Worm (Caenorhabditis elegans) whole organism, dauer: ENCODE data around the gene rpl-11.1.
"Not testable (repeated sequence)": the region's sequence is repeated elsewhere in the genome, so short reads cannot be mapped to it uniquely, and the experiment has no call there.

Experiments
- unc-62 ChIP-seq: sonication (generic microtip); optimal IDR thresholded peaks from 2 replicates; lab custom pipeline; 2017; ENCODE audit warnings: missing biosample characterization, missing genetic modification reagents, missing genetic modification characterization

rpl-11.1 gene

ce11 chrV:3586014-3586689, at the start of gene rpl-11.1, which contains the start of gene T22F3.2:
Gene rpl-11.1 (minus strand): TSS chrV:3586064.
Gene T22F3.2 (plus strand): TSS chrV:3586639.
- TF ChIP-seq unc-62 (GFP tag; lab: Kevin White, UChicago): no peak

ce11 chrV:3634293-3635016, 48.6 kb upstream of the rpl-11.1 start:
- TF ChIP-seq unc-62 (GFP tag; lab: Kevin White, UChicago): no peak

ce11 chrV:3633041-3633440, 47.2 kb upstream of the rpl-11.1 start, which contains the start of gene F59B1.2:
Gene F59B1.2 (plus strand): TSS chrV:3633341.
- no peak for TF ChIP-seq unc-62 (GFP tag; lab: Kevin White, UChicago)

- no peak for TF ChIP-seq unc-62 (GFP tag; lab: Kevin White, UChicago)
These were observed 46.6 kb upstream of the rpl-11.1 start for ce11 chrV:3632249-3633030.

- no peak for TF ChIP-seq unc-62 (GFP tag; lab: Kevin White, UChicago)
These were observed 45.7 kb upstream of the rpl-11.1 start, which contains the start of gene F59B1.6 for ce11 chrV:3631591-3631990. Gene F59B1.6 (minus strand): TSS chrV:3631691.

- TF ChIP-seq unc-62 (GFP tag; lab: Kevin White, UChicago): no peak
These were observed 41.1 kb upstream of the rpl-11.1 start, which contains the start of gene F59B1.4 for ce11 chrV:3626944-3627343. Gene F59B1.4 (minus strand): TSS chrV:3627044.

ce11 chrV:3620608-3621007, 34.7 kb upstream of the rpl-11.1 start, which contains the start of gene srx-93:
Gene srx-93 (minus strand): TSS chrV:3620708.
- TF ChIP-seq unc-62 (GFP tag; lab: Kevin White, UChicago): not testable (repeated sequence)

- TF ChIP-seq unc-62 (GFP tag; lab: Kevin White, UChicago): no peak
These were observed 31.0 kb upstream of the rpl-11.1 start for ce11 chrV:3616844-3617243.

ce11 chrV:3614397-3614796, 28.5 kb upstream of the rpl-11.1 start, which contains the start of gene T22F3.11:
Gene T22F3.11 (minus strand): TSS chrV:3614553.
- no peak for TF ChIP-seq unc-62 (GFP tag; lab: Kevin White, UChicago)

- TF ChIP-seq unc-62 (GFP tag; lab: Kevin White, UChicago): no peak
These were observed 27.2 kb upstream of the rpl-11.1 start for ce11 chrV:3613042-3613441.

ce11 chrV:3611654-3612053, 25.8 kb upstream of the rpl-11.1 start, which contains the start of gene T22F3.10:
Gene T22F3.10 (minus strand): TSS chrV:3611754.
- no peak for TF ChIP-seq unc-62 (GFP tag; lab: Kevin White, UChicago)

- TF ChIP-seq unc-62 (GFP tag; lab: Kevin White, UChicago): no peak
These were observed 24.8 kb upstream of the rpl-11.1 start for ce11 chrV:3610709-3611108.

- TF ChIP-seq unc-62 (GFP tag; lab: Kevin White, UChicago): no peak
These were observed 20.5 kb upstream of the rpl-11.1 start for ce11 chrV:3606391-3606790.

- no peak for TF ChIP-seq unc-62 (GFP tag; lab: Kevin White, UChicago)
These were observed 19.5 kb upstream of the rpl-11.1 start, which contains the start of gene T22F3.8 for ce11 chrV:3605325-3605724. Gene T22F3.8 (minus strand): TSS chrV:3605425.

ce11 chrV:3600570-3600969, 14.7 kb upstream of the rpl-11.1 start, which contains the start of gene T22F3.7:
Gene T22F3.7 (minus strand): TSS chrV:3600670.
- no peak for TF ChIP-seq unc-62 (GFP tag; lab: Kevin White, UChicago)
